Fruit fly (Drosophila melanogaster) whole organism, embryonic: ENCODE results near the gene Mst98Ca.
A peak's percentile ranks its signal among the peaks of the same experiment; 100 is the strongest.

Source experiments
- Abd-B ChIP-seq: fragments of 200-800 bp; sonication (Bioruptor generic); optimal IDR thresholded peaks from 2 replicates; lab custom pipeline; 2018; ENCODE audit warnings: missing biosample characterization, mild to moderate bottlenecking, missing genetic modification characterization, moderate library complexity
- Atf-2 ChIP-seq: fragments of 200-800 bp; sonication (Bioruptor generic); optimal IDR thresholded peaks from 2 replicates; lab custom pipeline; 2016; ENCODE audit warnings: missing biosample characterization, missing genetic modification characterization
- CG10462 ChIP-seq: fragments of 200-800 bp; sonication (Bioruptor generic); optimal IDR thresholded peaks from 2 replicates; lab custom pipeline; 2016; ENCODE audit warnings: missing biosample characterization, missing genetic modification characterization
- CG11093 ChIP-seq: fragments of 200-800 bp; sonication (Bioruptor generic); IDR thresholded peaks from 3 replicates; pipeline ENCODE4 v1.3.6; 2022; ENCODE audit warnings: missing biosample characterization, missing genetic modification characterization
- CG11398 ChIP-seq: fragments of 200-800 bp; sonication (Bioruptor generic); optimal IDR thresholded peaks from 2 replicates; lab custom pipeline; 2016; ENCODE audit warnings: missing biosample characterization, missing genetic modification characterization
- CG12071 ChIP-seq: fragments of 200-800 bp; sonication (Bioruptor generic); optimal IDR thresholded peaks from 3 replicates; lab custom pipeline; 2018; ENCODE audit warnings: missing biosample characterization, mild to moderate bottlenecking, missing genetic modification characterization
- CG12236 ChIP-seq: fragments of 200-800 bp; sonication (Bioruptor generic); optimal IDR thresholded peaks from 2 replicates; lab custom pipeline; 2016; ENCODE audit warnings: missing biosample characterization, missing genetic modification characterization
- CG12769 ChIP-seq: fragments of 200-800 bp; sonication (Bioruptor generic); optimal IDR thresholded peaks from 2 replicates; lab custom pipeline; 2019; ENCODE audit warnings: missing biosample characterization, mild to moderate bottlenecking, missing genetic modification characterization, moderate library complexity
- CG13296 ChIP-seq: fragments of 200-800 bp; sonication (Bioruptor generic); optimal IDR thresholded peaks from 3 replicates; lab custom pipeline; 2018; ENCODE audit warnings: missing biosample characterization, mild to moderate bottlenecking, missing genetic modification characterization
- CG15696 ChIP-seq: fragments of 200-800 bp; sonication (Bioruptor generic); optimal IDR thresholded peaks from 2 replicates; lab custom pipeline; 2019; ENCODE audit warnings: missing biosample characterization, mild to moderate bottlenecking, missing genetic modification characterization, moderate library complexity
- CG16863 ChIP-seq: fragments of 200-800 bp; sonication (Bioruptor generic); optimal IDR thresholded peaks from 3 replicates; lab custom pipeline; 2016; ENCODE audit warnings: missing biosample characterization, missing genetic modification characterization
- CG1792 ChIP-seq: fragments of 200-800 bp; sonication (Bioruptor generic); optimal IDR thresholded peaks from 2 replicates; lab custom pipeline; 2016; ENCODE audit warnings: missing biosample characterization, missing genetic modification characterization
- CG2116 ChIP-seq: fragments of 200-800 bp; sonication (Bioruptor generic); optimal IDR thresholded peaks from 3 replicates; lab custom pipeline; 2018; ENCODE audit warnings: missing biosample characterization, mild to moderate bottlenecking, missing genetic modification characterization
- CG2199 ChIP-seq: fragments of 200-800 bp; sonication (Bioruptor generic); IDR thresholded peaks from 3 replicates; pipeline ENCODE4 v1.3.6; 2022; ENCODE audit warnings: missing biosample characterization, missing genetic modification characterization
- CG4707 ChIP-seq: fragments of 200-800 bp; sonication (Bioruptor generic); optimal IDR thresholded peaks from 2 replicates; lab custom pipeline; 2018; ENCODE audit warnings: missing biosample characterization, mild to moderate bottlenecking, missing genetic modification characterization, moderate library complexity
- CG7372 ChIP-seq: fragments of 200-800 bp; sonication (Bioruptor generic); IDR thresholded peaks from 2 replicates; pipeline ENCODE4 v1.3.6; 2022; ENCODE audit warnings: missing biosample characterization, missing genetic modification characterization
- Camta ChIP-seq: fragments of 200-800 bp; sonication (Bioruptor generic); optimal IDR thresholded peaks from 2 replicates; lab custom pipeline; 2016; ENCODE audit warnings: missing biosample characterization, missing genetic modification characterization
- CkIIα-i1 ChIP-seq: fragments of 200-800 bp; sonication (Bioruptor generic); IDR thresholded peaks from 2 replicates; pipeline ENCODE4 v1.3.6; 2022; ENCODE audit warnings: missing biosample characterization, missing genetic modification characterization
- Doc3 ChIP-seq: fragments of 200-800 bp; sonication (Bioruptor generic); IDR thresholded peaks from 3 replicates; pipeline ENCODE4 v1.3.6; 2022; ENCODE audit warnings: missing biosample characterization, missing genetic modification characterization; ENCODE audit not compliant: partially characterized antibody
- Elba2 ChIP-seq: fragments of 200-800 bp; sonication (Bioruptor generic); optimal IDR thresholded peaks from 3 replicates; lab custom pipeline; 2016; ENCODE audit warnings: missing biosample characterization, missing genetic modification characterization
- GATAe ChIP-seq: fragments of 200-800 bp; sonication (Bioruptor generic); conservative IDR thresholded peaks from 2 replicates; pipeline ENCODE4 v1.3.6; 2022; ENCODE audit warnings: missing biosample characterization, missing genetic modification characterization
- Hey ChIP-seq: fragments of 200-800 bp; sonication (Bioruptor generic); optimal IDR thresholded peaks from 3 replicates; lab custom pipeline; 2018; ENCODE audit warnings: missing biosample characterization, mild to moderate bottlenecking, missing genetic modification characterization
- Hr39 ChIP-seq: fragments of >200 bp; optimal IDR thresholded peaks from 2 replicates; lab custom pipeline; 2017
- Lim3 ChIP-seq: fragments of 200-800 bp; sonication (Bioruptor generic); IDR thresholded peaks from 2 replicates; pipeline ENCODE4 v1.3.6; 2022; ENCODE audit warnings: missing biosample characterization, missing genetic modification characterization
- Mad ChIP-seq: fragments of 200-800 bp; sonication (Bioruptor generic); optimal IDR thresholded peaks from 2 replicates; lab custom pipeline; 2016; ENCODE audit warnings: missing biosample characterization, missing genetic modification characterization
- Med ChIP-seq: fragments of 200-800 bp; sonication (Bioruptor generic); peaks from one replicate; lab custom pipeline; 2016; ENCODE audit warnings: missing biosample characterization, missing genetic modification characterization, mild to moderate bottlenecking, inconsistent platforms, moderate library complexity
- Mrtf ChIP-seq: fragments of 200-800 bp; sonication (Bioruptor generic); IDR thresholded peaks from 3 replicates; pipeline ENCODE4 v1.3.6; 2022; ENCODE audit warnings: missing biosample characterization, missing genetic modification characterization
- Opbp ChIP-seq: fragments of 200-800 bp; sonication (Bioruptor generic); IDR thresholded peaks from 3 replicates; pipeline ENCODE4 v1.3.6; 2022; ENCODE audit warnings: missing biosample characterization, missing genetic modification characterization; ENCODE audit not compliant: partially characterized antibody
- Sin3A ChIP-seq: fragments of >200 bp; optimal IDR thresholded peaks from 2 replicates; lab custom pipeline; 2018
- Ssrp ChIP-seq: fragments of 200-800 bp; sonication (Bioruptor generic); optimal IDR thresholded peaks from 2 replicates; lab custom pipeline; 2018; ENCODE audit warnings: missing biosample characterization, mild to moderate bottlenecking, missing genetic modification characterization, moderate library complexity
- TFAM ChIP-seq: fragments of 200-800 bp; sonication (Bioruptor generic); optimal IDR thresholded peaks from 2 replicates; lab custom pipeline; 2017; ENCODE audit warnings: missing biosample characterization, missing genetic modification characterization, inconsistent platforms
- Xrp1 ChIP-seq: fragments of 200-800 bp; sonication (Bioruptor generic); IDR thresholded peaks from 2 replicates; pipeline ENCODE4 v1.3.6; 2022; ENCODE audit warnings: missing biosample characterization, missing genetic modification characterization
- YL-1 ChIP-seq: fragments of 200-800 bp; sonication (Bioruptor generic); optimal IDR thresholded peaks from 3 replicates; lab custom pipeline; 2017; ENCODE audit warnings: missing biosample characterization, mild to moderate bottlenecking, missing genetic modification characterization
- abd-A ChIP-seq: fragments of 200-800 bp; sonication (Bioruptor generic); optimal IDR thresholded peaks from 3 replicates; lab custom pipeline; 2019; ENCODE audit warnings: missing biosample characterization, mild to moderate bottlenecking, missing genetic modification characterization, moderate library complexity
- ac ChIP-seq: fragments of 200-800 bp; sonication (Bioruptor generic); optimal IDR thresholded peaks from 3 replicates; lab custom pipeline; 2017; ENCODE audit warnings: missing biosample characterization, mild to moderate bottlenecking, missing genetic modification characterization
- ase ChIP-seq: fragments of 200-800 bp; sonication (Bioruptor generic); IDR thresholded peaks from 3 replicates; pipeline ENCODE4 v1.3.6; 2022; ENCODE audit warnings: missing biosample characterization, missing genetic modification characterization
- dan ChIP-seq: fragments of 200-800 bp; sonication (Bioruptor generic); IDR thresholded peaks from 2 replicates; pipeline ENCODE4 v1.3.6; 2022; ENCODE audit warnings: missing biosample characterization, missing genetic modification characterization
- en ChIP-seq: fragments of 200-800 bp; sonication (Bioruptor generic); optimal IDR thresholded peaks from 2 replicates; lab custom pipeline; 2016; ENCODE audit warnings: missing biosample characterization, missing genetic modification characterization
- eyg ChIP-seq: fragments of 200-800 bp; sonication (Bioruptor generic); optimal IDR thresholded peaks from 3 replicates; lab custom pipeline; 2016; ENCODE audit warnings: missing biosample characterization, missing genetic modification characterization
- hbn ChIP-seq: fragments of 200-800 bp; sonication (Bioruptor generic); IDR thresholded peaks from 2 replicates; pipeline ENCODE4 v1.3.6; 2022; ENCODE audit warnings: missing biosample characterization, missing genetic modification characterization; ENCODE audit not compliant: partially characterized antibody
- ken ChIP-seq: fragments of 200-800 bp; sonication (Bioruptor generic); IDR thresholded peaks from 3 replicates; pipeline ENCODE4 v1.3.6; 2022; ENCODE audit warnings: missing biosample characterization, missing genetic modification characterization
- nerfin-1 ChIP-seq: fragments of 200-800 bp; sonication (Bioruptor generic); optimal IDR thresholded peaks from 3 replicates; lab custom pipeline; 2019; ENCODE audit warnings: missing biosample characterization, mild to moderate bottlenecking, missing genetic modification characterization, moderate library complexity
- pho ChIP-seq: fragments of 200-800 bp; sonication (Bioruptor generic); optimal IDR thresholded peaks from 2 replicates; lab custom pipeline; 2016; ENCODE audit warnings: missing biosample characterization, missing genetic modification characterization
- pum ChIP-seq: fragments of 200-800 bp; sonication (Bioruptor generic); optimal IDR thresholded peaks from 2 replicates; lab custom pipeline; 2016; ENCODE audit warnings: missing biosample characterization, missing genetic modification characterization
- schlank ChIP-seq: fragments of 200-800 bp; sonication (Bioruptor generic); optimal IDR thresholded peaks from 2 replicates; lab custom pipeline; 2018; ENCODE audit warnings: missing biosample characterization, mild to moderate bottlenecking, missing genetic modification characterization
- stwl ChIP-seq: fragments of 200-800 bp; sonication (Bioruptor generic); optimal IDR thresholded peaks from 3 replicates; lab custom pipeline; 2018; ENCODE audit warnings: missing biosample characterization, mild to moderate bottlenecking, missing genetic modification characterization, moderate library complexity
- usp ChIP-seq: fragments of >200 bp; optimal IDR thresholded peaks from 2 replicates; lab custom pipeline; 2017; ENCODE audit warnings: missing biosample characterization, missing genetic modification characterization
- vvl ChIP-seq: fragments of 200-800 bp; sonication (Bioruptor generic); IDR thresholded peaks from 2 replicates; pipeline ENCODE4 v1.3.6; 2022; ENCODE audit warnings: missing biosample characterization, missing genetic modification characterization
- zen ChIP-seq: fragments of 200-800 bp; sonication (Bioruptor generic); optimal IDR thresholded peaks from 3 replicates; lab custom pipeline; 2018; ENCODE audit warnings: missing biosample characterization, mild to moderate bottlenecking, missing genetic modification characterization, moderate library complexity
- zf30C ChIP-seq: fragments of 200-800 bp; sonication (Bioruptor generic); optimal IDR thresholded peaks from 3 replicates; lab custom pipeline; 2018; ENCODE audit warnings: missing biosample characterization, mild to moderate bottlenecking, missing genetic modification characterization
- zfh1 ChIP-seq: fragments of 200-800 bp; sonication (Bioruptor generic); IDR thresholded peaks from 3 replicates; pipeline ENCODE4 v1.3.6; 2022; ENCODE audit warnings: missing biosample characterization, missing genetic modification characterization

The Mst98Ca gene

DNA sequence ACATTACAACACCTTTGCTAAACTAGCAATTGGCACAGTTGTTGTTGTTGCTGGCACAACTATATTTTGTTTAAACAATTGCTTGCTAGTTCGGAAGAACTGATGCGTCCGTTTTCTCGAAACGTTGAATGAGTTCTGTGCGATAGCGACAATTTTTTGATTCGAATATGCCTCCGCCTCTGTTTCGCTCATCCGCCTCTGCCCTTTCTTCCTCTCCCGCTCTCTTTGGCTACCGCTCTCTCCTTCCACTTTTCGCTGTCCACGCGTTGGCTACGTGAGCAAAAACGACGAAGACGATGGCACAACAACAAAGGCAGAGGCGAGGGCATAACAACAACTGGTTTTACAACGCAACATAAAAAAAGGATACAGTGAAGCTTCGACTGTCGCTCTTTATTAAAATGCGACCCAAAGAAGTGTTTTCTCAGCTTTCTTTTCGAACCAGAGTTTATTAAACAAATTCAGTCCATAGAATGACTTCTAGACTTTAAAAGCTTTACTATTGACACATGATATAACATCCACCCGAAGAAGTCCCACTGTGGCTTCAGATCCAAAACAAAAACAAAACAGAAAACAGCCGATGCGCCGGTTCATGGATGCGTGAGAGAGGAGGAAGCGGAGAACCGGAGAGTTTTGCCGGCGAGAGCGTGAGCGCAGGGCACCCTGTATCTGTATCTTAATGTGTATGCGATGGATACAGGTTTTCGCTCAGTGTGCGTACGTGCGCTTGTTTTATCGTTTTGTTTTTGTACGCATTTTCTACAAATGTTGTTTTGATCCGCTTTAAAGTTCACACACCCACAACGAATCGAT, 35.2 kb downstream of the Mst98Ca start (continued):
- TF ChIP-seq zen (tag; lab: Kevin White, UChicago) (peak; percentile 99), CG12071 (peak; percentile 99), vvl (no peak), Camta (peak; percentile 99), usp (GFP tag; lab: Kevin White, UChicago) (no peak), CG13296 (GFP tag; lab: Kevin White, UChicago) (peak; percentile 99), Mad (GFP tag; lab: Kevin White, UChicago) (peak; percentile 100), CG10462 (GFP tag; lab: Kevin White, UChicago) (peak; percentile 99), pum (GFP tag; lab: Kevin White, UChicago) (peak; percentile 100), en (GFP tag; lab: Kevin White, UChicago) (peak; percentile 99), CG12236 (GFP tag; lab: Kevin White, UChicago) (peak; percentile 99), Abd-B (GFP tag; lab: Kevin White, UChicago) (peak; percentile 99), CG4707 (GFP tag; lab: Kevin White, UChicago) (peak; percentile 98), Opbp (GFP tag; lab: Robert Waterston, UW) (no peak), TFAM (GFP tag; lab: Kevin White, UChicago) (peak; percentile 95), CkIIα-i1 (GFP tag; lab: Robert Waterston, UW) (no peak), ac (GFP tag; lab: Kevin White, UChicago) (peak; percentile 98), stwl (tag; lab: Kevin White, UChicago) (peak; percentile 71), eyg (GFP tag; lab: Kevin White, UChicago) (peak; percentile 99), Med (GFP tag; lab: Kevin White, UChicago) (peak; percentile 100), CG12769 (tag; lab: Kevin White, UChicago) (peak; percentile 99), abd-A (tag; lab: Kevin White, UChicago) (peak; percentile 98), Atf-2 (GFP tag; lab: Kevin White, UChicago) (peak; percentile 100), CG15696 (tag; lab: Kevin White, UChicago) (peak; percentile 98), nerfin-1 (peak; percentile 96), CG2199 (GFP tag; lab: Robert Waterston, UW) (no peak), CG11093 (peak; percentile 99), GATAe (GFP tag; lab: Robert Waterston, UW) (no peak), Mrtf (GFP tag; lab: Robert Waterston, UW) (no peak), CG2116 (GFP tag; lab: Kevin White, UChicago) (peak; percentile 90), YL-1 (peak; percentile 99), CG16863 (peak; percentile 100), dan (GFP tag; lab: Robert Waterston, UW) (no peak), Doc3 (GFP tag; lab: Robert Waterston, UW) (no peak), ken (GFP tag; lab: Robert Waterston, UW) (no peak), Hey (peak; percentile 97), CG11398 (GFP tag; lab: Kevin White, UChicago) (peak; percentile 99), Elba2 (GFP tag; lab: Kevin White, UChicago) (peak; percentile 97), Hr39 (lab: Kevin White, UChicago) (no peak), Sin3A (lab: Kevin White, UChicago) (peak; percentile 40), schlank (tag; lab: Kevin White, UChicago) (peak; percentile 99), CG7372 (GFP tag; lab: Robert Waterston, UW) (no peak), zfh1 (GFP tag; lab: Robert Waterston, UW) (no peak), zf30C (GFP tag; lab: Kevin White, UChicago) (peak; percentile 99), pho (GFP tag; lab: Kevin White, UChicago) (peak; percentile 100), Xrp1 (no peak), hbn (GFP tag; lab: Robert Waterston, UW) (no peak), Lim3 (GFP tag; lab: Robert Waterston, UW) (no peak), ase (GFP tag; lab: Robert Waterston, UW) (no peak), Ssrp (tag; lab: Kevin White, UChicago) (peak; percentile 99), CG1792 (GFP tag; lab: Kevin White, UChicago) (peak; percentile 99)
